Worm (Caenorhabditis elegans): ENCODE measurements around the gene dmd-3.

dmd-3 gene

DNA sequence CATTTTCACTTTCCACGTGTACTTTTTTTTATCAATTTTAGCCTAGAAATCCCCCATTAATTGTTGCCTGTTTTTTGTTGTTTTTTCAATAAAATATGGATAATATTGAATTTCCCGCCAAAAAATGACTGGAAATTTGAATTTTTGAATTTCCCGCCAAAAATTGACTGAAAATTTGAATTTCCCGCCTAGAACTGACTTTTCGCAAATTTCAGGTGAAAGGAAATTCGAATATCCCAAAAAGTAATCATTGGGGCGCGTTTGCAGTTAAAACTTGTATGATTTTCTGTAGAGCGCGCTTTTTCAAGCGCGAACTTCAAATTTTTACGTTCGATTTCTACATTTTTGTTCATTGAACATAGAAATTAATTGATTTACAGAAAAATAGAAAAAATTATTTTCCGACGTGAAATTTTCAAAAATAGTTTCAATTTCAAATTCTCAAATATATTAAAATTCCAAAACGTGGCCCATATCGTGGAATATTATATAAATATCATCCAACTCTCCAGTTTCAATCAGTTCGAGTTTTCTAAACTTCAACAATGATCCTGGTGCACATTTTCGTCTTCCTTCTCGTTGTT is 9.4 kb downstream of the dmd-3 start, which contains the start of gene Y43F8C.9:
Gene Y43F8C.9 (plus strand): TSS at position 534 of the 584 bp plus-strand sequence.
- TF ChIP-seq D2030.7 (GFP tag; IDR thresholded peaks at IDR 0.05), result 0 out of 2 replicates have a peak, but pooled peaks have one; percentile 20
- no peak for TF ChIP-seq T07F8.4 (tag; optimal IDR thresholded peaks at IDR 0.05)
- TF ChIP-seq mel-28 (tag; optimal IDR thresholded peaks at IDR 0.05; ENCODE audit: borderline replicate concordance), result no peak
- no peak for TF ChIP-seq gei-17 (GFP tag; optimal IDR thresholded peaks at IDR 0.05)
- no peak; the same call in 1 of the 2 replicates for TF ChIP-seq F33H1.4 (GFP tag; IDR thresholded peaks at IDR 0.05)
- no peak for TF ChIP-seq attf-6 (GFP tag; IDR thresholded peaks at IDR 0.05)
- peak; percentile 66 for TF ChIP-seq lin-54 (GFP tag; optimal IDR thresholded peaks at IDR 0.05)
- TF ChIP-seq F39B2.1 (GFP tag; IDR thresholded peaks at IDR 0.05), result no peak
- no peak for TF ChIP-seq C17E4.6 (GFP tag; IDR thresholded peaks at IDR 0.05)
- no peak for TF ChIP-seq nhr-90 (tag; optimal IDR thresholded peaks at IDR 0.05)
- no peak for TF ChIP-seq zfh-2 (GFP tag; conservative IDR thresholded peaks at IDR 0.05)
- no peak for TF ChIP-seq akir-1 (GFP tag; optimal IDR thresholded peaks at IDR 0.05)
- TF ChIP-seq B0336.3 (GFP tag; IDR thresholded peaks at IDR 0.05), result no peak
- no peak for TF ChIP-seq Y95B8A.8 (GFP tag; IDR thresholded peaks at IDR 0.05)
- no peak for TF ChIP-seq sdz-38 (tag; optimal IDR thresholded peaks at IDR 0.05)
- no peak for TF ChIP-seq dox-1 (GFP tag; IDR thresholded peaks at IDR 0.05)
- TF ChIP-seq lir-1 (GFP tag; conservative IDR thresholded peaks at IDR 0.05), result no peak
- no peak for TF ChIP-seq aptf-2 (GFP tag; conservative IDR thresholded peaks at IDR 0.05)
- no peak for TF ChIP-seq ZK185.1 (tag; optimal IDR thresholded peaks at IDR 0.05; ENCODE audit: poor library complexity, severe bottlenecking)
- TF ChIP-seq madf-10 (tag; optimal IDR thresholded peaks at IDR 0.05), result no peak
- no peak for TF ChIP-seq hmg-20 (GFP tag; IDR thresholded peaks at IDR 0.05)
- no peak for TF ChIP-seq lsy-27 (tag; optimal IDR thresholded peaks at IDR 0.05; ENCODE audit: borderline replicate concordance, insufficient read depth)
- no peak for TF ChIP-seq unc-62 (GFP tag; optimal IDR thresholded peaks at IDR 0.05)
- TF ChIP-seq hrde-1 (tag; optimal IDR thresholded peaks at IDR 0.05; ENCODE audit: borderline replicate concordance), result no peak
- TF ChIP-seq hlh-12 (tag; optimal IDR thresholded peaks at IDR 0.05), result no peak
- TF ChIP-seq mxl-1 (tag; optimal IDR thresholded peaks at IDR 0.05), result no peak
- no peak for TF ChIP-seq mcd-1 (GFP tag; IDR thresholded peaks at IDR 0.05)
- TF ChIP-seq F57C9.4 (tag; optimal IDR thresholded peaks at IDR 0.05), result no peak
- TF ChIP-seq egl-44 (GFP tag; IDR thresholded peaks at IDR 0.05), result no peak
- no peak for TF ChIP-seq F10E7.11 (tag; optimal IDR thresholded peaks at IDR 0.05)
- no peak for TF ChIP-seq ama-1 (optimal IDR thresholded peaks at IDR 0.05)
- no peak for TF ChIP-seq ama-1 (GFP tag; optimal IDR thresholded peaks at IDR 0.05)
- TF ChIP-seq Y53F4B.3 (GFP tag; IDR thresholded peaks at IDR 0.05), result no peak
- peak; percentile 22 for TF ChIP-seq lsl-1 (GFP tag; optimal IDR thresholded peaks at IDR 0.05)
- TF ChIP-seq rec-8 (tag; optimal IDR thresholded peaks at IDR 0.05), result no peak
- no peak for TF ChIP-seq Y79H2A.3 (GFP tag; conservative IDR thresholded peaks at IDR 0.05)
- TF ChIP-seq ccch-3 (GFP tag; optimal IDR thresholded peaks at IDR 0.05), result no peak
- peak; percentile 57; the same call in 1 of the 2 replicates for TF ChIP-seq madf-6 (GFP tag; IDR thresholded peaks at IDR 0.05)
- no peak for TF ChIP-seq F37B4.10 (GFP tag; IDR thresholded peaks at IDR 0.05)
- TF ChIP-seq B0261.1 (tag; optimal IDR thresholded peaks at IDR 0.05), result no peak
- no peak for TF ChIP-seq let-607 (tag; optimal IDR thresholded peaks at IDR 0.05)
- TF ChIP-seq F49E8.2 (tag; optimal IDR thresholded peaks at IDR 0.05; ENCODE audit: insufficient read depth), result peak; percentile 29
- no peak for TF ChIP-seq sea-2 (GFP tag; IDR thresholded peaks at IDR 0.05)
- no peak for TF ChIP-seq ztf-3 (GFP tag; optimal IDR thresholded peaks at IDR 0.05)
- peak; percentile 69 for TF ChIP-seq efl-1 (GFP tag; optimal IDR thresholded peaks at IDR 0.05)
- TF ChIP-seq somi-1 (GFP tag; optimal IDR thresholded peaks at IDR 0.05), result no peak
- no peak for TF ChIP-seq F22D6.2 (tag; optimal IDR thresholded peaks at IDR 0.05)
- TF ChIP-seq ztf-28 (GFP tag; IDR thresholded peaks at IDR 0.05), result no peak
- no peak for TF ChIP-seq nhr-120 (GFP tag; IDR thresholded peaks at IDR 0.05)

All from whole organism, young adult.